Worm (Caenorhabditis elegans) whole organism, young adult: ENCODE results near the gene F54F2.9.

ENCODE experiments used
- B0261.1 ChIP-seq: sonication (generic microtip); optimal IDR thresholded peaks from 2 replicates; lab custom pipeline; 2016; ENCODE audit warnings: mild to moderate bottlenecking, missing genetic modification characterization, moderate library complexity, missing compliant biosample characterization
- C06A6.2 ChIP-seq: fragments of 200-800 bp; sonication (Bioruptor generic); conservative IDR thresholded peaks from 2 replicates; pipeline ENCODE4 v1.3.6; 2022; ENCODE audit warnings: missing genetic modification characterization, missing compliant biosample characterization
- D2030.7 ChIP-seq: fragments of 200-800 bp; sonication (Bioruptor generic); IDR thresholded peaks from 2 replicates; pipeline ENCODE4 v1.3.6; 2022; ENCODE audit warnings: missing genetic modification reagents, missing genetic modification characterization, missing compliant biosample characterization
- F10E7.11 ChIP-seq: sonication (generic microtip); optimal IDR thresholded peaks from 2 replicates; lab custom pipeline; 2017; ENCODE audit warnings: mild to moderate bottlenecking, missing genetic modification characterization, moderate library complexity, missing compliant biosample characterization
- F22D6.2 ChIP-seq: sonication (generic microtip); optimal IDR thresholded peaks from 2 replicates; lab custom pipeline; 2016; ENCODE audit warnings: mild to moderate bottlenecking, missing genetic modification characterization, missing compliant biosample characterization
- F23B12.7 ChIP-seq: sonication (generic microtip); optimal IDR thresholded peaks from 2 replicates; lab custom pipeline; 2017; ENCODE audit warnings: missing genetic modification characterization, mild to moderate bottlenecking, missing compliant biosample characterization, antibody characterized with exemption, moderate library complexity; ENCODE audit not compliant: insufficient read depth
- F39B2.1 ChIP-seq: fragments of 200-800 bp; sonication (Bioruptor generic); IDR thresholded peaks from 2 replicates; pipeline ENCODE4 v1.3.6; 2022; ENCODE audit warnings: missing genetic modification reagents, missing genetic modification characterization, missing compliant biosample characterization
- F55B11.4 ChIP-seq: sonication (generic microtip); optimal IDR thresholded peaks from 2 replicates; lab custom pipeline; 2016; ENCODE audit warnings: missing compliant biosample characterization, missing genetic modification characterization, borderline replicate concordance; ENCODE audit not compliant: insufficient read depth
- F57A8.1 ChIP-seq: fragments of 200-800 bp; sonication (Bioruptor generic); optimal IDR thresholded peaks from 2 replicates; lab custom pipeline; 2018; ENCODE audit warnings: mild to moderate bottlenecking, missing genetic modification characterization, moderate library complexity, missing compliant biosample characterization
- K11D2.4 ChIP-seq: fragments of 200-800 bp; sonication (Bioruptor generic); IDR thresholded peaks from 2 replicates; pipeline ENCODE4 v1.3.6; 2022; ENCODE audit warnings: missing genetic modification reagents, missing genetic modification characterization, missing compliant biosample characterization
- Y79H2A.3 ChIP-seq: fragments of 200-800 bp; sonication (Bioruptor generic); conservative IDR thresholded peaks from 2 replicates; pipeline ENCODE4 v1.3.6; 2022; ENCODE audit warnings: missing genetic modification reagents, missing genetic modification characterization, missing compliant biosample characterization
- akir-1 ChIP-seq: fragments of 200-800 bp; sonication (Bioruptor generic); optimal IDR thresholded peaks from 2 replicates; lab custom pipeline; 2018; ENCODE audit warnings: mild to moderate bottlenecking, missing genetic modification characterization, moderate library complexity, missing compliant biosample characterization
- ama-1 ChIP-seq, 3 experiments: fragments of 150-350 bp in 1 of 3; sonication (generic microtip) in 2 of 3; optimal IDR thresholded peaks; 2 replicates each; lab custom pipeline; 2014 to 2018; ENCODE audit warnings: missing biosample characterization in 2 of 3, missing genetic modification characterization in 2 of 3, missing genetic modification reagents in 2 of 3
- athp-1 ChIP-seq: sonication (generic microtip); optimal IDR thresholded peaks from 2 replicates; lab custom pipeline; 2017; ENCODE audit warnings: mild to moderate bottlenecking, missing genetic modification characterization, missing compliant biosample characterization
- bed-1 ChIP-seq: fragments of 200-800 bp; sonication (Bioruptor generic); IDR thresholded peaks from 2 replicates; pipeline ENCODE4 v1.3.6; 2022; ENCODE audit warnings: missing genetic modification reagents, missing genetic modification characterization, missing compliant biosample characterization
- ccch-3 ChIP-seq: fragments of 200-800 bp; sonication (Bioruptor generic); optimal IDR thresholded peaks from 2 replicates; lab custom pipeline; 2018; ENCODE audit warnings: mild to moderate bottlenecking, missing genetic modification characterization, missing compliant biosample characterization
- cebp-2 ChIP-seq: fragments of 200-800 bp; sonication (Bioruptor generic); IDR thresholded peaks from 2 replicates; pipeline ENCODE4 v1.3.6; 2022; ENCODE audit warnings: missing genetic modification characterization, missing compliant biosample characterization
- dpff-1 ChIP-seq: sonication (generic microtip); optimal IDR thresholded peaks from 2 replicates; lab custom pipeline; 2017; ENCODE audit warnings: mild to moderate bottlenecking, missing genetic modification characterization, missing compliant biosample characterization
- dpl-1 ChIP-seq: fragments of 150-350 bp; optimal IDR thresholded peaks from 2 replicates; lab custom pipeline; 2014; ENCODE audit warnings: missing biosample characterization, missing genetic modification reagents, missing genetic modification characterization
- egl-18 ChIP-seq: fragments of 200-800 bp; sonication (Bioruptor generic); IDR thresholded peaks from 2 replicates; pipeline ENCODE4 v1.3.6; 2022; ENCODE audit warnings: missing genetic modification reagents, missing genetic modification characterization, missing compliant biosample characterization
- ekl-4 ChIP-seq: fragments of 200-800 bp; sonication (Bioruptor generic); IDR thresholded peaks from 2 replicates; pipeline ENCODE4 v1.3.6; 2022; ENCODE audit warnings: missing genetic modification reagents, missing genetic modification characterization, missing compliant biosample characterization
- ets-4 ChIP-seq: fragments of 200-800 bp; sonication (Bioruptor generic); optimal IDR thresholded peaks from 2 replicates; lab custom pipeline; 2018; ENCODE audit warnings: mild to moderate bottlenecking, missing genetic modification characterization, missing compliant biosample characterization
- fkh-3 ChIP-seq: sonication (generic microtip); optimal IDR thresholded peaks from 2 replicates; lab custom pipeline; 2016; ENCODE audit warnings: mild to moderate bottlenecking, missing genetic modification characterization, missing compliant biosample characterization
- him-1 ChIP-seq: sonication (generic microtip); optimal IDR thresholded peaks from 2 replicates; lab custom pipeline; 2016; ENCODE audit warnings: missing genotype, missing genetic modification reagents, missing genetic modification characterization, missing compliant biosample characterization
- hmg-20 ChIP-seq: fragments of 200-800 bp; sonication (Bioruptor generic); IDR thresholded peaks from 2 replicates; pipeline ENCODE4 v1.3.6; 2022; ENCODE audit warnings: missing genetic modification reagents, missing genetic modification characterization, missing compliant biosample characterization
- hrde-1 ChIP-seq: sonication (generic microtip); optimal IDR thresholded peaks from 2 replicates; lab custom pipeline; 2016; ENCODE audit warnings: missing genetic modification characterization, mild to moderate bottlenecking, missing compliant biosample characterization, moderate library complexity, missing genotype, missing genetic modification reagents, borderline replicate concordance
- lag-1 ChIP-seq: fragments of 200-800 bp; sonication (Bioruptor generic); IDR thresholded peaks from 2 replicates; pipeline ENCODE4 v1.3.6; 2022; ENCODE audit warnings: missing genetic modification reagents, missing genetic modification characterization, missing compliant biosample characterization
- madf-10 ChIP-seq: sonication (generic microtip); optimal IDR thresholded peaks from 2 replicates; lab custom pipeline; 2016; ENCODE audit warnings: mild to moderate bottlenecking, missing genetic modification characterization, missing compliant biosample characterization
- mcd-1 ChIP-seq: fragments of 200-800 bp; sonication (Bioruptor generic); IDR thresholded peaks from 2 replicates; pipeline ENCODE4 v1.3.6; 2022; ENCODE audit warnings: missing genetic modification reagents, missing genetic modification characterization, missing compliant biosample characterization
- mel-28 ChIP-seq: sonication (generic microtip); optimal IDR thresholded peaks from 2 replicates; lab custom pipeline; 2016; ENCODE audit warnings: borderline replicate concordance, mild to moderate bottlenecking, missing genetic modification characterization, missing compliant biosample characterization
- mxl-1 ChIP-seq: sonication (generic microtip); optimal IDR thresholded peaks from 2 replicates; lab custom pipeline; 2016; ENCODE audit warnings: missing genetic modification characterization, missing compliant biosample characterization
- nhr-120 ChIP-seq: fragments of 200-800 bp; sonication (Bioruptor generic); IDR thresholded peaks from 2 replicates; pipeline ENCODE4 v1.3.6; 2022; ENCODE audit warnings: missing genetic modification characterization, missing compliant biosample characterization
- nhr-27 ChIP-seq: fragments of 200-800 bp; sonication (Bioruptor generic); optimal IDR thresholded peaks from 2 replicates; lab custom pipeline; 2018; ENCODE audit warnings: mild to moderate bottlenecking, missing genetic modification characterization, moderate library complexity, missing compliant biosample characterization
- nhr-90 ChIP-seq: sonication (generic microtip); optimal IDR thresholded peaks from 2 replicates; lab custom pipeline; 2016; ENCODE audit warnings: missing genotype, mild to moderate bottlenecking, missing genetic modification characterization, missing compliant biosample characterization
- pbrm-1 ChIP-seq: fragments of 200-800 bp; sonication (Bioruptor generic); IDR thresholded peaks from 2 replicates; pipeline ENCODE4 v1.3.6; 2022; ENCODE audit warnings: missing genetic modification reagents, missing genetic modification characterization, missing compliant biosample characterization
- rec-8 ChIP-seq, 2 experiments: sonication (generic microtip); optimal IDR thresholded peaks; 2 replicates each; lab custom pipeline; 2016; ENCODE audit warnings: mild to moderate bottlenecking in 2 of 2, missing genetic modification characterization in 2 of 2, missing genetic modification reagents in 2 of 2, missing genotype in 2 of 2, missing biosample characterization in 1 of 2, missing compliant biosample characterization in 1 of 2, moderate library complexity in 1 of 2
- rpc-1 ChIP-seq, 2 experiments: fragments of 150-350 bp in 1 of 2; sonication (generic microtip) in 1 of 2; optimal IDR thresholded peaks; 2 replicates each; lab custom pipeline; 2014 to 2018; ENCODE audit warnings: missing biosample characterization in 1 of 2, missing genetic modification characterization in 1 of 2, missing genetic modification reagents in 1 of 2, missing genotype in 1 of 2
- snpc-3.4 ChIP-seq: sonication (generic microtip); optimal IDR thresholded peaks from 2 replicates; lab custom pipeline; 2017; ENCODE audit warnings: missing genetic modification characterization, mild to moderate bottlenecking, missing compliant biosample characterization, antibody characterized with exemption, moderate library complexity, missing genotype, missing genetic modification reagents
- sptf-2 ChIP-seq: fragments of 200-800 bp; sonication (Bioruptor generic); optimal IDR thresholded peaks from 2 replicates; lab custom pipeline; 2018; ENCODE audit warnings: mild to moderate bottlenecking, missing genetic modification characterization, missing compliant biosample characterization
- tbp1 ChIP-seq: fragments of 200-800 bp; sonication (Bioruptor generic); optimal IDR thresholded peaks from 2 replicates; lab custom pipeline; 2018; ENCODE audit warnings: mild to moderate bottlenecking, missing genetic modification characterization, missing compliant biosample characterization
- tbx-9 ChIP-seq: sonication (generic microtip); optimal IDR thresholded peaks from 2 replicates; lab custom pipeline; 2016; ENCODE audit warnings: borderline replicate concordance, missing genetic modification characterization, inconsistent platforms, missing compliant biosample characterization
- unc-62 ChIP-seq: fragments of 150-350 bp; optimal IDR thresholded peaks from 2 replicates; lab custom pipeline; 2014; ENCODE audit warnings: missing biosample characterization, missing genetic modification reagents, missing genetic modification characterization
- zfh-2 ChIP-seq: fragments of 200-800 bp; sonication (Bioruptor generic); conservative IDR thresholded peaks from 2 replicates; pipeline ENCODE4 v1.3.6; 2022; ENCODE audit warnings: missing genetic modification reagents, missing genetic modification characterization, missing compliant biosample characterization
- zim-3 ChIP-seq: sonication (generic microtip); optimal IDR thresholded peaks from 2 replicates; lab custom pipeline; 2017; ENCODE audit warnings: mild to moderate bottlenecking, missing genetic modification characterization, moderate library complexity, missing compliant biosample characterization
- ztf-22 ChIP-seq: fragments of 200-800 bp; sonication (Bioruptor generic); optimal IDR thresholded peaks from 2 replicates; lab custom pipeline; 2018; ENCODE audit warnings: mild to moderate bottlenecking, missing genetic modification characterization, moderate library complexity, missing compliant biosample characterization
- ztf-25 ChIP-seq: fragments of 200-800 bp; sonication (Bioruptor generic); IDR thresholded peaks from 2 replicates; pipeline ENCODE4 v1.3.6; 2022; ENCODE audit warnings: missing genetic modification reagents, missing genetic modification characterization, missing compliant biosample characterization
- ztf-26 ChIP-seq: sonication (generic microtip); optimal IDR thresholded peaks from 2 replicates; lab custom pipeline; 2017; ENCODE audit warnings: missing genetic modification characterization, missing compliant biosample characterization
- ztf-3 ChIP-seq: fragments of 200-800 bp; sonication (Bioruptor generic); optimal IDR thresholded peaks from 2 replicates; lab custom pipeline; 2018; ENCODE audit warnings: mild to moderate bottlenecking, missing genetic modification characterization, missing compliant biosample characterization

Gene F54F2.9

ce11 chrIII:8794793-8795192 lies 32.2 kb downstream of the F54F2.9 start (continued):
- TF ChIP-seq egl-18 (GFP tag; lab: Robert Waterston, UW), result 0 out of 2 replicates have a peak, but pooled peaks have one; percentile 54
- no peak for TF ChIP-seq ztf-25
- no peak for TF ChIP-seq hrde-1 (tag; lab: Kevin White, UChicago)
- peak; percentile 37 for TF ChIP-seq mcd-1
- no peak for TF ChIP-seq D2030.7 (GFP tag; lab: Robert Waterston, UW)
- no peak for TF ChIP-seq him-1
- no peak for TF ChIP-seq rpc-1 (optimal IDR thresholded peaks at IDR 0.05; lab: Kevin White, UChicago)
- TF ChIP-seq rpc-1 (tag; optimal IDR thresholded peaks at IDR 0.05; lab: Kevin White, UChicago), result no peak
- no peak for TF ChIP-seq F55B11.4 (tag; lab: Kevin White, UChicago)
- TF ChIP-seq F10E7.11 (tag; lab: Kevin White, UChicago), result no peak
- no peak for TF ChIP-seq akir-1 (GFP tag; lab: Kevin White, UChicago)
- no peak for TF ChIP-seq rec-8 (tag; optimal IDR thresholded peaks at IDR 0.05; lab: Kevin White, UChicago)
- TF ChIP-seq sptf-2 (GFP tag; lab: Kevin White, UChicago), result no peak
- TF ChIP-seq ama-1 (optimal IDR thresholded peaks at IDR 0.05; lab: Kevin White, UChicago), result no peak
- no peak for TF ChIP-seq ama-1 (GFP tag; optimal IDR thresholded peaks at IDR 0.05; lab: Kevin White, UChicago)
- no peak for TF ChIP-seq ztf-3 (GFP tag; lab: Kevin White, UChicago)
- TF ChIP-seq zim-3 (tag; lab: Kevin White, UChicago), result no peak
- no peak for TF ChIP-seq ztf-22 (GFP tag; lab: Kevin White, UChicago)
- peak; percentile 79 for TF ChIP-seq ets-4 (GFP tag; lab: Kevin White, UChicago)
- TF ChIP-seq nhr-120 (GFP tag; lab: Robert Waterston, UW), result no peak
- TF ChIP-seq madf-10, result peak; percentile 37
- TF ChIP-seq nhr-27 (tag; lab: Kevin White, UChicago), result no peak
- TF ChIP-seq Y79H2A.3 (GFP tag; lab: Robert Waterston, UW), result peak; percentile 24; the same call in 1 of the 2 replicates
- TF ChIP-seq mxl-1 (tag; lab: Kevin White, UChicago), result no peak
- TF ChIP-seq tbp1 (GFP tag; lab: Kevin White, UChicago), result peak; percentile 43
- no peak for TF ChIP-seq ccch-3 (GFP tag; lab: Kevin White, UChicago)
- no peak for TF ChIP-seq snpc-3.4
- TF ChIP-seq F23B12.7, result no peak
- TF ChIP-seq nhr-90 (tag; lab: Kevin White, UChicago), result peak; percentile 44
- 0 out of 2 replicates have a peak, but pooled peaks have one; percentile 25 for TF ChIP-seq C06A6.2 (GFP tag; lab: Robert Waterston, UW)
- TF ChIP-seq zfh-2 (GFP tag; lab: Robert Waterston, UW), result peak; percentile 83
- TF ChIP-seq tbx-9 (tag; lab: Kevin White, UChicago), result no peak
- no peak for TF ChIP-seq fkh-3 (tag; lab: Kevin White, UChicago)
- peak; percentile 70; the same call in 1 of the 2 replicates for TF ChIP-seq K11D2.4 (GFP tag; lab: Robert Waterston, UW)
- no peak for TF ChIP-seq unc-62
- no peak for TF ChIP-seq athp-1 (tag; lab: Kevin White, UChicago)
- TF ChIP-seq pbrm-1 (GFP tag; lab: Robert Waterston, UW), result peak; percentile 49; the same call in 1 of the 2 replicates
- no peak for TF ChIP-seq F39B2.1 (GFP tag; lab: Robert Waterston, UW)
- no peak for TF ChIP-seq F57A8.1 (GFP tag; lab: Kevin White, UChicago)
- no peak for TF ChIP-seq F22D6.2 (tag; lab: Kevin White, UChicago)
- TF ChIP-seq mel-28 (tag; lab: Kevin White, UChicago), result no peak
- peak; percentile 45; the same call in 1 of the 2 replicates for TF ChIP-seq ekl-4
- TF ChIP-seq cebp-2, result no peak
- no peak; the same call in 1 of the 2 replicates for TF ChIP-seq hmg-20 (GFP tag; lab: Robert Waterston, UW)
- no peak for TF ChIP-seq lag-1 (GFP tag; lab: Robert Waterston, UW)
- TF ChIP-seq dpff-1 (tag; lab: Kevin White, UChicago), result no peak
- no peak for TF ChIP-seq bed-1 (GFP tag; lab: Robert Waterston, UW)
- no peak for TF ChIP-seq dpl-1 (GFP tag; lab: Kevin White, UChicago)
- peak; percentile 57 for TF ChIP-seq ztf-26 (tag; lab: Kevin White, UChicago)
- TF ChIP-seq B0261.1 (tag; lab: Kevin White, UChicago), result no peak
